Fruit fly (Drosophila melanogaster) whole organism: ENCODE measurements around the gene Pp2A-29B.

ENCODE experiments used
- CG8478 ChIP-seq: fragments of >200 bp; optimal IDR thresholded peaks from 2 replicates; lab custom pipeline; 2018; ENCODE audit warnings: inconsistent platforms
- EcR ChIP-seq, 2 experiments: fragments of >200 bp; optimal IDR thresholded peaks; 2 replicates each; lab custom pipeline; 2017; ENCODE audit warnings: missing biosample characterization in 2 of 2, missing genetic modification characterization in 2 of 2, missing genetic modification reagents in 2 of 2
- pan ChIP-seq: fragments of >200 bp; optimal IDR thresholded peaks from 2 replicates; lab custom pipeline; 2017
- usp ChIP-seq: fragments of >200 bp; optimal IDR thresholded peaks from 2 replicates; lab custom pipeline; 2017; ENCODE audit warnings: missing biosample characterization, missing genetic modification characterization, mixed read lengths

DNA sequence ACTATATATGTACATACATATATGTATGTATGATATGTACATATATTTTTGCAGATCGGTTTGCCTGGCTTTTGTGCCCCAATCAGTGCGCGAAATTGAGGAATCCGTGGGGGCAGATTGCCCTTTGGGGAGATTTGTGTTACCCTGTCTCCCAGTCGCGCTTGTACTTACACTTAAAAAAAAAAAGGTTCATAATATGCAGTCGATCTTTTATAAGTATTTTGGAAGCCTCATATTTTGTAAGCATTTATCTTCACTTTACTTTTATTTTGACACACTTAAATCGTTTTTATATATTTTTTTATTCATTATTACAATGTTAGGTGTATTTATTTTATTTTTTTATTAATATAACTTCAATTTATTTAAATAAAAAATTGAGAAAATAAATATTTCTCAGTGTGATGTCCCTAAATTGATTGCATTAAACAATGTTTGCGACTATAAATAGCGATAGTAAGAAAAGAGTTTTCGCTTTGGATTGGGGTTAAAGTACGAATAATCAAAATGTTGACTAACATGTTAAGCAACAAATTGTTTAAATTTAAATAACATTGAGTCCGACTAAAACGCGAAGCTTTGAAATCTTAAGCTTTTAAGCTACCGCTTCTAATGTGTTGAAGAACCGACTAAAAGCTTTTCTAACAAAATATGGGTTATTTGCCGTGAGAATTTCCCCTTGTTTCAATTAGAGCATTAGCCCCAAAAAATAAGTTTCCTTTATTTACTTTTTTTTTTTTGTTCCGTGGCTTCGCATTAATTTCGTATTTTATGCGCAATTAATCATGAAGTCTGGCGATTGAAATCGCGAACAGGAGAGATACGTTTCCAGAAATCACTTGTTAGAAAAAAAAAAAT lies 39.2 kb upstream of the Pp2A-29B start:
- TF ChIP-seq usp (GFP tag; lab: Kevin White, UChicago) (no peak), pan (no peak), EcR (GFP tag; optimal IDR thresholded peaks at IDR 0.05; lab: Kevin White, UChicago) (no peak), CG8478 (lab: Kevin White, UChicago) (no peak)
